Fruit fly (Drosophila melanogaster) whole organism, embryonic: ENCODE data around the gene CG6912.

ENCODE experiments used
- Adf1 ChIP-seq: fragments of 200-800 bp; sonication (Bioruptor generic); IDR thresholded peaks from 2 replicates; pipeline ENCODE4 v1.3.6; 2022; ENCODE audit warnings: missing biosample characterization, missing genetic modification characterization
- Awh ChIP-seq: fragments of 200-800 bp; sonication (Bioruptor generic); IDR thresholded peaks from 2 replicates; pipeline ENCODE4, ENCODE4 v1.3.6; 2022; ENCODE audit warnings: missing biosample characterization, missing genetic modification characterization
- B-H1 ChIP-seq: fragments of 200-800 bp; sonication (Bioruptor generic); IDR thresholded peaks from 3 replicates; pipeline ENCODE4 v1.3.6; 2022; ENCODE audit warnings: missing biosample characterization, missing genetic modification characterization
- BtbVII ChIP-seq: fragments of 200-800 bp; sonication (Bioruptor generic); optimal IDR thresholded peaks from 3 replicates; lab custom pipeline; 2017; ENCODE audit warnings: missing biosample characterization, mild to moderate bottlenecking, missing genetic modification characterization
- CG10209 ChIP-seq: fragments of 200-800 bp; sonication (Bioruptor generic); optimal IDR thresholded peaks from 3 replicates; lab custom pipeline; 2017; ENCODE audit warnings: missing biosample characterization, mild to moderate bottlenecking, missing genetic modification characterization, missing genetic modification reagents
- CG11723 ChIP-seq: fragments of 200-800 bp; sonication (Bioruptor generic); optimal IDR thresholded peaks from 2 replicates; lab custom pipeline; 2017; ENCODE audit warnings: missing biosample characterization, mild to moderate bottlenecking, missing genetic modification characterization
- CG12299 ChIP-seq: fragments of 200-800 bp; sonication (Bioruptor generic); optimal IDR thresholded peaks from 2 replicates; lab custom pipeline; 2018; ENCODE audit warnings: missing biosample characterization, mild to moderate bottlenecking, missing genetic modification characterization
- CG1529 ChIP-seq: fragments of 200-800 bp; sonication (Bioruptor generic); optimal IDR thresholded peaks from 3 replicates; lab custom pipeline; 2018; ENCODE audit warnings: missing biosample characterization, missing genetic modification characterization
- CG15514 ChIP-seq: fragments of 200-800 bp; sonication (Bioruptor generic); optimal IDR thresholded peaks from 3 replicates; lab custom pipeline; 2017; ENCODE audit warnings: missing biosample characterization, missing genetic modification characterization, mild to moderate bottlenecking, moderate library complexity, missing genetic modification reagents
- CG15601 ChIP-seq: fragments of 200-800 bp; sonication (Bioruptor generic); optimal IDR thresholded peaks from 3 replicates; lab custom pipeline; 2019; ENCODE audit warnings: missing biosample characterization, mild to moderate bottlenecking, missing genetic modification characterization, moderate library complexity
- CG1647 ChIP-seq: fragments of 200-800 bp; sonication (Bioruptor generic); optimal IDR thresholded peaks from 3 replicates; lab custom pipeline; 2016; ENCODE audit warnings: missing biosample characterization, missing genetic modification characterization
- CG18476 ChIP-seq: fragments of 200-800 bp; sonication (Bioruptor generic); optimal IDR thresholded peaks from 2 replicates; lab custom pipeline; 2016; ENCODE audit warnings: missing biosample characterization, mild to moderate bottlenecking, missing genetic modification characterization
- CG2120 ChIP-seq: fragments of 200-800 bp; sonication (Bioruptor generic); optimal IDR thresholded peaks from 3 replicates; lab custom pipeline; 2016; ENCODE audit warnings: missing biosample characterization, missing genetic modification characterization
- CG31365 ChIP-seq: fragments of 200-800 bp; sonication (Bioruptor generic); optimal IDR thresholded peaks from 2 replicates; lab custom pipeline; 2018; ENCODE audit warnings: missing biosample characterization, mild to moderate bottlenecking, missing genetic modification characterization
- CG32767 ChIP-seq: fragments of 200-800 bp; sonication (Bioruptor generic); IDR thresholded peaks from 2 replicates; pipeline ENCODE4 v1.3.6; 2022; ENCODE audit warnings: missing biosample characterization, missing genetic modification characterization
- CG34376 ChIP-seq: fragments of 200-800 bp; sonication (Bioruptor generic); optimal IDR thresholded peaks from 2 replicates; lab custom pipeline; 2018; ENCODE audit warnings: missing biosample characterization, mild to moderate bottlenecking, missing genetic modification characterization
- CG3726 ChIP-seq: fragments of 200-800 bp; sonication (Bioruptor generic); IDR thresholded peaks from 3 replicates; pipeline ENCODE4, ENCODE4 v1.3.6; 2022; ENCODE audit warnings: missing biosample characterization, missing genetic modification characterization
- CG4404 ChIP-seq: fragments of 200-800 bp; sonication (Bioruptor generic); IDR thresholded peaks from 2 replicates; pipeline ENCODE4 v1.3.6; 2022; ENCODE audit warnings: missing biosample characterization, missing genetic modification characterization
- CG6175 ChIP-seq: fragments of 200-800 bp; sonication (Bioruptor generic); IDR thresholded peaks from 3 replicates; pipeline ENCODE4 v1.3.6; 2022; ENCODE audit warnings: missing biosample characterization, missing genetic modification characterization
- CG6254 ChIP-seq: fragments of 200-800 bp; sonication (Bioruptor generic); optimal IDR thresholded peaks from 3 replicates; lab custom pipeline; 2017; ENCODE audit warnings: mild to moderate bottlenecking, missing biosample characterization, missing genetic modification reagents, missing genetic modification characterization
- CG7745 ChIP-seq: fragments of 200-800 bp; sonication (Bioruptor generic); optimal IDR thresholded peaks from 2 replicates; lab custom pipeline; 2018; ENCODE audit warnings: missing biosample characterization, mild to moderate bottlenecking, missing genetic modification characterization, moderate library complexity
- Camta ChIP-seq: fragments of 200-800 bp; sonication (Bioruptor generic); optimal IDR thresholded peaks from 2 replicates; lab custom pipeline; 2016; ENCODE audit warnings: missing biosample characterization, missing genetic modification characterization
- D ChIP-seq, 2 experiments: fragments of 200-800 bp in 1 of 2; fragments of >200 bp in 1 of 2; sonication (Bioruptor generic) in 1 of 2; optimal IDR thresholded peaks; 2 replicates in 1 of 2; 3 replicates in 1 of 2; lab custom pipeline; 2017; ENCODE audit warnings: mild to moderate bottlenecking in 1 of 2, missing biosample characterization in 1 of 2, missing genetic modification characterization in 1 of 2, missing genetic modification reagents in 1 of 2
- D19B ChIP-seq: fragments of 200-800 bp; sonication (Bioruptor generic); optimal IDR thresholded peaks from 2 replicates; lab custom pipeline; 2017; ENCODE audit warnings: missing biosample characterization, mild to moderate bottlenecking, missing genetic modification characterization
- Dad ChIP-seq: fragments of 200-800 bp; sonication (Bioruptor generic); optimal IDR thresholded peaks from 3 replicates; lab custom pipeline; 2016; ENCODE audit warnings: missing biosample characterization, missing genetic modification characterization
- Eip74EF ChIP-seq, 2 experiments: fragments of 200-800 bp in 1 of 2; fragments of >200 bp in 1 of 2; sonication (Bioruptor generic) in 1 of 2; optimal IDR thresholded peaks; 2 replicates each; lab custom pipeline; 2017 to 2019; ENCODE audit warnings: missing biosample characterization in 2 of 2, missing genetic modification characterization in 2 of 2, mild to moderate bottlenecking in 1 of 2, moderate library complexity in 1 of 2
- Fer1 ChIP-seq: fragments of 200-800 bp; sonication (Bioruptor generic); optimal IDR thresholded peaks from 2 replicates; lab custom pipeline; 2017; ENCODE audit warnings: missing biosample characterization, mild to moderate bottlenecking, missing genetic modification characterization
- PHDP ChIP-seq: fragments of 200-800 bp; sonication (Bioruptor generic); optimal IDR thresholded peaks from 3 replicates; lab custom pipeline; 2018; ENCODE audit warnings: missing biosample characterization, mild to moderate bottlenecking, missing genetic modification characterization, moderate library complexity
- Sox102F ChIP-seq: fragments of 200-800 bp; sonication (Bioruptor generic); optimal IDR thresholded peaks from 2 replicates; lab custom pipeline; 2018; ENCODE audit warnings: missing biosample characterization, mild to moderate bottlenecking, missing genetic modification characterization, moderate library complexity
- bbx ChIP-seq: fragments of 200-800 bp; sonication (Bioruptor generic); IDR thresholded peaks from 2 replicates; pipeline ENCODE4 v1.3.6; 2022; ENCODE audit warnings: missing biosample characterization, missing genetic modification characterization; ENCODE audit not compliant: partially characterized antibody
- emc ChIP-seq: fragments of 200-800 bp; sonication (Bioruptor generic); optimal IDR thresholded peaks from 2 replicates; lab custom pipeline; 2016; ENCODE audit warnings: missing biosample characterization, missing genetic modification characterization
- ewg ChIP-seq: fragments of 200-800 bp; sonication (Bioruptor generic); optimal IDR thresholded peaks from 3 replicates; lab custom pipeline; 2017; ENCODE audit warnings: mild to moderate bottlenecking, missing biosample characterization, missing genetic modification reagents, missing genetic modification characterization
- fd102C ChIP-seq: fragments of 200-800 bp; sonication (Bioruptor generic); optimal IDR thresholded peaks from 2 replicates; lab custom pipeline; 2018; ENCODE audit warnings: missing biosample characterization, mild to moderate bottlenecking, missing genetic modification characterization, moderate library complexity
- fu2 ChIP-seq: fragments of 200-800 bp; sonication (Bioruptor generic); optimal IDR thresholded peaks from 2 replicates; lab custom pipeline; 2016; ENCODE audit warnings: missing biosample characterization, missing genetic modification characterization
- grau ChIP-seq: fragments of 200-800 bp; optimal IDR thresholded peaks from 3 replicates; lab custom pipeline; 2019; ENCODE audit warnings: missing biosample characterization, mild to moderate bottlenecking, missing genetic modification characterization, moderate library complexity
- gro ChIP-seq: fragments of 200-800 bp; sonication (Bioruptor generic); optimal IDR thresholded peaks from 2 replicates; lab custom pipeline; 2016; ENCODE audit warnings: missing biosample characterization, missing genetic modification characterization
- gt ChIP-seq: fragments of 200-800 bp; sonication (Bioruptor generic); IDR thresholded peaks from 2 replicates; pipeline ENCODE4 v1.3.6; 2022; ENCODE audit warnings: missing biosample characterization, missing genetic modification characterization
- h ChIP-seq: fragments of >200 bp; optimal IDR thresholded peaks from 2 replicates; lab custom pipeline; 2017
- hth ChIP-seq: fragments of >200 bp; optimal IDR thresholded peaks from 2 replicates; lab custom pipeline; 2017; ENCODE audit warnings: inconsistent platforms
- jing ChIP-seq: fragments of 200-800 bp; sonication (Bioruptor generic); optimal IDR thresholded peaks from 2 replicates; lab custom pipeline; 2018; ENCODE audit warnings: missing biosample characterization, mild to moderate bottlenecking, missing genetic modification characterization
- onecut ChIP-seq: fragments of 200-800 bp; sonication (Bioruptor generic); IDR thresholded peaks from 2 replicates; pipeline ENCODE4 v1.3.6; 2022; ENCODE audit warnings: missing biosample characterization, missing genetic modification characterization
- slbo ChIP-seq: fragments of 200-800 bp; sonication (Bioruptor generic); IDR thresholded peaks from 2 replicates; pipeline ENCODE4 v1.3.6; 2022; ENCODE audit warnings: missing biosample characterization, missing genetic modification characterization
- sqz ChIP-seq: fragments of 200-800 bp; sonication (Bioruptor generic); optimal IDR thresholded peaks from 3 replicates; lab custom pipeline; 2018; ENCODE audit warnings: missing biosample characterization, mild to moderate bottlenecking, missing genetic modification characterization
- tio ChIP-seq: fragments of 200-800 bp; sonication (Bioruptor generic); optimal IDR thresholded peaks from 2 replicates; lab custom pipeline; 2017; ENCODE audit warnings: missing biosample characterization, missing genetic modification characterization, inconsistent platforms
- trem ChIP-seq: fragments of 200-800 bp; optimal IDR thresholded peaks from 3 replicates; lab custom pipeline; 2019; ENCODE audit warnings: missing biosample characterization, mild to moderate bottlenecking, missing genetic modification characterization, moderate library complexity
- wdn ChIP-seq: fragments of 200-800 bp; sonication (Bioruptor generic); IDR thresholded peaks from 2 replicates; pipeline ENCODE4 v1.3.6; 2022; ENCODE audit warnings: missing biosample characterization, missing genetic modification characterization
- zfh2 ChIP-seq: fragments of 200-800 bp; sonication (Bioruptor generic); optimal IDR thresholded peaks from 2 replicates; lab custom pipeline; 2016; ENCODE audit warnings: missing biosample characterization, missing genetic modification characterization

CG6912 gene

DNA sequence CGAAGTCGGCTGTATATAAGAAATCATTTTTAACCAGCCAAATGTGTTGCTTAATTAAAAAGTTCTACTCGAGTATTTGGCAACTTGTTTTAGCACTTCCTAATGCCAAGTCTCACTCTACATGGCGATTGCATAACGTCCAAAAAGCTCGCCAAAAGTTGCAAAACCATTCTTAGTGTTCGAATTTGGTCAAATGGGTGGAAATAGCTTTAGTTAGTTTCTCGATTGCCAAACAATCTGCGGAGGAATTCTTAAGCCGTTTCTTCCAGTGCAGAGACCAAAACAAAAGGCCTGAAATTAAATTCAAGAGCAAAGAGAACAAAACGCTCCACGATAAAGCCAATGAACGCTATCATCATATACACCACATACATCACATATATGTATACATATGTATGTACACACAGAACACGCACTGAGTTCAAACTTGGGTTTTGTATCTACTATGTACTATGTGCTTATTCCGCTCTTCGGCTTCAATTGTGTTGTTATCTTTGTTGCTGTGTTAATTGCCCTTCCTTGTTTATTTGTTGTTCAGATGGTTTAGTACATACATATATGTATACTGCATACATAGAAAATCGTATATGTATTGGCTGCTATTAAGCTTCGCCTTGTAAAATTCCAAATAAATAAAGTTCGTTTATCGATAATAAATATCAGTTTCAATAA is 47.4 kb downstream of the CG6912 start (continued):
- TF ChIP-seq CG10209 (GFP tag; lab: Kevin White, UChicago) (peak; percentile 65), Awh (GFP tag; lab: Robert Waterston, UW) (no peak), D (optimal IDR thresholded peaks at IDR 0.05; lab: Kevin White, UChicago) (no peak), D (GFP tag; optimal IDR thresholded peaks at IDR 0.05; lab: Kevin White, UChicago) (peak; percentile 35), B-H1 (GFP tag; lab: Robert Waterston, UW) (no peak), CG18476 (GFP tag; lab: Kevin White, UChicago) (peak; percentile 44), slbo (peak; percentile 54), CG11723 (GFP tag; lab: Kevin White, UChicago) (peak; percentile 18), CG7745 (tag; lab: Kevin White, UChicago) (peak; percentile 20), CG12299 (tag; lab: Kevin White, UChicago) (peak; percentile 66), fu2 (no peak), Adf1 (GFP tag; lab: Robert Waterston, UW) (no peak)
- TF ChIP-seq, all 482 proteins: peak for 171

DNA sequence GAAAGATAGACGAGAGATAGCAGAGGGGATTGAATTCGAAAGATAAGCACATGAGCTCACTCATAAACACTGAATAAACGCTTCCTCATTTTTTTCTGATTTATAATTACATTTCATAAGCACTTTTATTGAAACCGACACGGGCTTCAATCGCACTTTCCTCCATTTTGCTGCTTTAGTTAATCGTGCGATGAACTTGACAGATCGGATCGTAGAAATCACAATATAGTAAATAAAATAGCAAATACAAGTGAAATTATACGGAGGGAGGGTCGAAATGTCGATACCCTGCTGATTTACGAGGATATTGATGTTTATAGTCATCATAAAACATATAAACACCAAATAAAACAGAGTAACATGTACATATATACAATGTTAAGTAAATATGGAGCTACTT is 48.5 kb downstream of the CG6912 start:
- no peak for TF ChIP-seq onecut (GFP tag; lab: Robert Waterston, UW)
- no peak for TF ChIP-seq Dad (GFP tag; lab: Kevin White, UChicago)
- no peak for TF ChIP-seq CG31365 (tag; lab: Kevin White, UChicago)
- TF ChIP-seq Camta (GFP tag; lab: Kevin White, UChicago), result no peak
- no peak for TF ChIP-seq CG15514 (GFP tag; lab: Kevin White, UChicago)
- TF ChIP-seq CG2120 (GFP tag; lab: Kevin White, UChicago), result no peak
- TF ChIP-seq trem (tag; lab: Kevin White, UChicago), result no peak
- TF ChIP-seq D19B (GFP tag; lab: Kevin White, UChicago), result peak; percentile 17
- TF ChIP-seq CG15601, result peak; percentile 6
- TF ChIP-seq tio, result no peak
- TF ChIP-seq, all 482 proteins: peak for 2

DNA sequence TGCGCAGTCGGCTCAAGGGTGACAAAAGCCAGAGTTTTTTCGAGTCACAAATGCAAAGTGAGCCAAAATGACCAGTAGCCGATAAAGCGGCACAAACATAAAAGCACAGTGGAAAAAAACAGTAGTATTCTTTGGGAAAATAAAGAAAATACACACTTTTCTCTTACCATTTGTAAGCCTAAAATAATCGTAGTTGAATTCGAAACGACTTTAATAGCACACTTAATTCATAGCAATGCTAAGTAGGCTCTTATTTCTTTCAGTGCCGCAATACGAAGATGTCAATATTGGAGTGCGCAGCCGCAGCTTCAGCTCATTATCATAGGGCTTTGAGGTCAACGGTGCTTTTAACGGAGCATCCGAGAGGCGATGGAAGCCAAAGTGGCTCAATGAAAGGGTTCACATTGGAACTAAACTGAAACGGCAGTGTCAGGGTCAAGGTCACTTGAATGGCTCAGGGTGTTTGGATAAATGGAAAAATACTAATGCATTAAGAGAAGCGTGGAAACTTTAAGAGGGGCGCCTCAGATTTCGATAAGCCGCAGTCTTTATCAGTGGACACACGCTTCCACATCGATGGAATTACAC is 49.1 kb downstream of the CG6912 start:
- TF ChIP-seq bbx (GFP tag; lab: Robert Waterston, UW), result no peak
- TF ChIP-seq Fer1 (GFP tag; lab: Kevin White, UChicago), result peak; percentile 82
- peak; percentile 64 for TF ChIP-seq gt (GFP tag; lab: Robert Waterston, UW)
- no peak for TF ChIP-seq hth (lab: Kevin White, UChicago)
- peak; percentile 79 for TF ChIP-seq gro
- peak; percentile 66; the same call in 2 of the 3 replicates for TF ChIP-seq CG6175
- peak; percentile 72 for TF ChIP-seq zfh2
- TF ChIP-seq Eip74EF (GFP tag; optimal IDR thresholded peaks at IDR 0.05; lab: Kevin White, UChicago), result peak in 1 of 2 experiments; percentile 40
- TF ChIP-seq PHDP (tag; lab: Kevin White, UChicago), result peak; percentile 81
- TF ChIP-seq BtbVII (GFP tag; lab: Kevin White, UChicago), result peak; percentile 67
- peak; percentile 70 for TF ChIP-seq CG1647 (GFP tag; lab: Kevin White, UChicago)
- peak; percentile 82 for TF ChIP-seq grau (tag; lab: Kevin White, UChicago)
- peak; percentile 72 for TF ChIP-seq ewg
- peak; percentile 80 for TF ChIP-seq CG32767
- TF ChIP-seq sqz (GFP tag; lab: Kevin White, UChicago), result peak; percentile 53
- peak; percentile 70 for TF ChIP-seq emc (GFP tag; lab: Kevin White, UChicago)
- peak; percentile 57 for TF ChIP-seq CG1529 (GFP tag; lab: Kevin White, UChicago)
- TF ChIP-seq CG34376, result no peak
- TF ChIP-seq h (lab: Kevin White, UChicago), result no peak
- peak; percentile 68 for TF ChIP-seq wdn (GFP tag; lab: Robert Waterston, UW)
- peak; percentile 83 for TF ChIP-seq jing (GFP tag; lab: Kevin White, UChicago)
- TF ChIP-seq CG6254, result peak; percentile 28
- TF ChIP-seq CG3726 (GFP tag; lab: Robert Waterston, UW), result peak; percentile 89
- TF ChIP-seq Sox102F (GFP tag; lab: Kevin White, UChicago), result peak; percentile 90
- no peak for TF ChIP-seq fd102C (GFP tag; lab: Kevin White, UChicago)
- peak; percentile 42; the same call in 1 of the 2 replicates for TF ChIP-seq CG4404 (GFP tag; lab: Robert Waterston, UW)
